Fruit fly (Drosophila melanogaster) Kc167 (cell line): ENCODE results near the gene strat.

Source experiments
- Myc ChIP-seq: fragments of >200 bp; optimal IDR thresholded peaks from 2 replicates; lab custom pipeline; 2017; ENCODE audit warnings: missing external identifiers
- Sin3A ChIP-seq: fragments of >200 bp; optimal IDR thresholded peaks from 2 replicates; lab custom pipeline; 2018; ENCODE audit warnings: missing external identifiers
- h ChIP-seq: fragments of >200 bp; optimal IDR thresholded peaks from 3 replicates; lab custom pipeline; 2018; ENCODE audit warnings: missing external identifiers
- insv ChIP-seq: fragments of >200 bp; optimal IDR thresholded peaks from 3 replicates; lab custom pipeline; 2018; ENCODE audit warnings: missing external identifiers
- psq ChIP-seq: fragments of >200 bp; optimal IDR thresholded peaks from 2 replicates; lab custom pipeline; 2017; ENCODE audit warnings: missing external identifiers
- ttk ChIP-seq: sonication (Bioruptor generic); optimal IDR thresholded peaks from 2 replicates; lab custom pipeline; 2017; ENCODE audit warnings: missing external identifiers

Gene strat

dm6 chr2L:8300220-8301167 lies 19.6 kb upstream of the strat start, which contains the start of gene Btk:
Gene Btk, minus strand, starts transcription at chr2L:8301079.
- TF ChIP-seq Sin3A (lab: Kevin White, UChicago) (no peak), Myc (lab: Kevin White, UChicago) (no peak), insv (no peak), ttk (lab: Kevin White, UChicago) (no peak), psq (no peak), h (lab: Kevin White, UChicago) (no peak)

- no peak for TF ChIP-seq Sin3A (lab: Kevin White, UChicago)
- TF ChIP-seq psq: no peak
- TF ChIP-seq Myc (lab: Kevin White, UChicago): no peak
- TF ChIP-seq ttk (lab: Kevin White, UChicago): no peak
Observed at dm6 chr2L:8302766-8303479, 17.2 kb upstream of the strat start, which contains the start of the genes wol and Scgalpha. Gene wol, minus strand, starts transcription at chr2L:8302985. Gene Scgalpha, plus strand, starts transcription at chr2L:8303429.

- TF ChIP-seq psq: no peak
- TF ChIP-seq h (lab: Kevin White, UChicago): no peak
- TF ChIP-seq insv: no peak
- no peak for TF ChIP-seq Sin3A (lab: Kevin White, UChicago)
- no peak for TF ChIP-seq ttk (lab: Kevin White, UChicago)
- TF ChIP-seq Myc (lab: Kevin White, UChicago): no peak
Observed at dm6 chr2L:8304635-8305034, 15.5 kb upstream of the strat start.

dm6 chr2L:8305409-8305808 lies 14.7 kb upstream of the strat start, which contains the start of gene CG7840:
Gene CG7840, plus strand, starts transcription at chr2L:8305586.
- no peak for TF ChIP-seq ttk (lab: Kevin White, UChicago)
- TF ChIP-seq h (lab: Kevin White, UChicago): no peak
- no peak for TF ChIP-seq psq
- no peak for TF ChIP-seq Sin3A (lab: Kevin White, UChicago)
- TF ChIP-seq Myc (lab: Kevin White, UChicago): no peak
- TF ChIP-seq insv: no peak

- no peak for TF ChIP-seq psq
- TF ChIP-seq ttk (lab: Kevin White, UChicago): no peak
- no peak for TF ChIP-seq Sin3A (lab: Kevin White, UChicago)
- no peak for TF ChIP-seq h (lab: Kevin White, UChicago)
- TF ChIP-seq Myc (lab: Kevin White, UChicago): no peak
- TF ChIP-seq insv: no peak
Observed at dm6 chr2L:8307817-8308551, 12.1 kb upstream of the strat start, which contains the start of the genes Ostgamma and Mettl14. Gene Ostgamma, minus strand, starts transcription at chr2L:8308192. Gene Mettl14, plus strand, starts transcription at chr2L:8308427.

- no peak for TF ChIP-seq psq
Observed at dm6 chr2L:8311091-8311490, 9.0 kb upstream of the strat start, which contains the start of the genes CG7810 and CG7806. Gene CG7810, minus strand, starts transcription at chr2L:8311195. Gene CG7806, plus strand, starts transcription at chr2L:8311399.

dm6 chr2L:8311741-8312140 lies 8.4 kb upstream of the strat start:
- no peak for TF ChIP-seq Myc (lab: Kevin White, UChicago)
- no peak for TF ChIP-seq psq
- TF ChIP-seq Sin3A (lab: Kevin White, UChicago): no peak
- TF ChIP-seq h (lab: Kevin White, UChicago): no peak
- no peak for TF ChIP-seq insv
- no peak for TF ChIP-seq ttk (lab: Kevin White, UChicago)

- TF ChIP-seq insv: no peak
- TF ChIP-seq Myc (lab: Kevin White, UChicago): no peak
- no peak for TF ChIP-seq h (lab: Kevin White, UChicago)
- no peak for TF ChIP-seq psq
Observed at dm6 chr2L:8325150-8325549, 5.0 kb downstream of the strat start, which contains the start of gene CG7781. Gene CG7781, minus strand, starts transcription at chr2L:8325409.

- no peak for TF ChIP-seq ttk (lab: Kevin White, UChicago)
- no peak for TF ChIP-seq h (lab: Kevin White, UChicago)
- no peak for TF ChIP-seq Myc (lab: Kevin White, UChicago)
- TF ChIP-seq insv: no peak
- no peak for TF ChIP-seq Sin3A (lab: Kevin White, UChicago)
- no peak for TF ChIP-seq psq
Observed at dm6 chr2L:8326414-8327271, 6.5 kb downstream of the strat start.

dm6 chr2L:8327272-8327555 lies 7.1 kb downstream of the strat start, which contains the start of gene CG14275:
Gene CG14275, plus strand, starts transcription at chr2L:8327456.
- TF ChIP-seq Sin3A (lab: Kevin White, UChicago) (no peak), insv (no peak), psq (no peak), Myc (lab: Kevin White, UChicago) (no peak), ttk (lab: Kevin White, UChicago) (no peak), h (lab: Kevin White, UChicago) (no peak)
